Worm (Caenorhabditis elegans): ENCODE data around the gene T08G2.2.

T08G2.2 gene

ce11 chrX:17209265-17209664 is at the start of gene T08G2.2:
T08G2.2 (minus strand) TSS chrX:17209365.
- TF ChIP-seq ztf-28 (GFP tag; IDR thresholded peaks at IDR 0.05) = no peak
- TF ChIP-seq bed-2 (GFP tag; IDR thresholded peaks at IDR 0.05) = no peak
- TF ChIP-seq F22D6.2 (tag; optimal IDR thresholded peaks at IDR 0.05) = no peak
- TF ChIP-seq fkh-3 (tag; optimal IDR thresholded peaks at IDR 0.05) = no peak
- no peak for TF ChIP-seq F10E7.11 (tag; optimal IDR thresholded peaks at IDR 0.05)
- TF ChIP-seq F57C9.4 (tag; optimal IDR thresholded peaks at IDR 0.05) = no peak
- no peak for TF ChIP-seq Y53F4B.3 (GFP tag; IDR thresholded peaks at IDR 0.05)
- TF ChIP-seq cebp-1 (GFP tag; IDR thresholded peaks at IDR 0.05) = no peak
- no peak for TF ChIP-seq cebp-1 (tag; optimal IDR thresholded peaks at IDR 0.05)

DNA sequence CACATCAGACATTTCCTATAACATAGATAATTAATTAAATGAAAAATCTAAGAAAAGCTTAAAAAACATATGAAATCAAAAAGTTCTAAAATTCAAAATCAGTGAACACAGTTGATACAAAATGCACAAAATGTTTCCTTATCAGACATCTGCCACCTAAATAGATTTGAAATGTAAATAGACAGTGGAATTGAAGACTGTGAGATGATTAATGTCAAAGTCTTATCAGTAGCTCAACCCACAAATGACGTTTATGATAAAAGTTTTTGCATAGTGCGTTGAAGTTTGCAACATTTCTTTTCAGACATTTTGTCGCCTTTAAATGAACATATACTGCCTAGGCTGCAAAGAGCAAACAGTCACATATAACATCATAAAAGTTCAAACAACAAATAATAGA is 47.6 kb upstream of the T08G2.2 start, which contains the start of gene Y40C7B.4:
Y40C7B.4 (minus strand) TSS at position 19 of the 400 bp plus-strand sequence.
- TF ChIP-seq pha-4 (tag; optimal IDR thresholded peaks at IDR 0.05) (peak; percentile 51), egl-44 (GFP tag; IDR thresholded peaks at IDR 0.05) (no peak), madf-10 (tag; optimal IDR thresholded peaks at IDR 0.05) (no peak), ama-1 (optimal IDR thresholded peaks at IDR 0.05) (no peak), ama-1 (GFP tag; optimal IDR thresholded peaks at IDR 0.05) (no peak), dpff-1 (tag; optimal IDR thresholded peaks at IDR 0.05) (no peak), D2030.7 (GFP tag; IDR thresholded peaks at IDR 0.05) (no peak), athp-1 (tag; optimal IDR thresholded peaks at IDR 0.05) (no peak), ceh-58 (GFP tag; IDR thresholded peaks at IDR 0.05) (no peak), nhr-80 (tag; optimal IDR thresholded peaks at IDR 0.05) (peak; percentile 56)

ce11 chrX:17255750-17256149 is 46.6 kb upstream of the T08G2.2 start:
- TF ChIP-seq let-607 (tag; optimal IDR thresholded peaks at IDR 0.05) (peak in 1 of 2 experiments; percentile 34), B0261.1 (tag; optimal IDR thresholded peaks at IDR 0.05) (peak; percentile 38), rpc-1 (optimal IDR thresholded peaks at IDR 0.05) (peak; percentile 4), rpc-1 (tag; optimal IDR thresholded peaks at IDR 0.05) (peak; percentile 35), nhr-80 (tag; optimal IDR thresholded peaks at IDR 0.05) (peak; percentile 62), lin-40 (tag; optimal IDR thresholded peaks at IDR 0.05) (peak; percentile 83), egl-44 (GFP tag; IDR thresholded peaks at IDR 0.05) (0 out of 2 replicates have a peak, but pooled peaks have one; percentile 32)

- TF ChIP-seq hrde-1 (tag; optimal IDR thresholded peaks at IDR 0.05; ENCODE audit: borderline replicate concordance) = no peak
- no peak for TF ChIP-seq unc-62 (GFP tag; optimal IDR thresholded peaks at IDR 0.05)
- no peak for TF ChIP-seq nhr-120 (GFP tag; IDR thresholded peaks at IDR 0.05)
- no peak for TF ChIP-seq B0261.1 (tag; optimal IDR thresholded peaks at IDR 0.05)
- no peak for TF ChIP-seq B0019.2 (GFP tag; conservative IDR thresholded peaks at IDR 0.05)
- no peak for TF ChIP-seq lin-35 (GFP tag; optimal IDR thresholded peaks at IDR 0.05)
- TF ChIP-seq athp-1 (tag; optimal IDR thresholded peaks at IDR 0.05) = no peak
- no peak for TF ChIP-seq D2030.7 (GFP tag; IDR thresholded peaks at IDR 0.05)
- TF ChIP-seq ZK185.1 (tag; optimal IDR thresholded peaks at IDR 0.05; ENCODE audit: poor library complexity, severe bottlenecking) = no peak
- no peak for TF ChIP-seq xnd-1 (tag; optimal IDR thresholded peaks at IDR 0.05)
- no peak for TF ChIP-seq tlf-1 (GFP tag; optimal IDR thresholded peaks at IDR 0.05)
- no peak for TF ChIP-seq B0035.1 (tag; optimal IDR thresholded peaks at IDR 0.05)
- TF ChIP-seq mel-28 (tag; optimal IDR thresholded peaks at IDR 0.05; ENCODE audit: borderline replicate concordance) = no peak
- TF ChIP-seq F37B4.10 (GFP tag; IDR thresholded peaks at IDR 0.05) = no peak
- TF ChIP-seq ztf-25 (GFP tag; IDR thresholded peaks at IDR 0.05) = no peak
Observed at ce11 chrX:17247260-17247659, 38.1 kb upstream of the T08G2.2 start.
